Worm (Caenorhabditis elegans): ENCODE results near the gene plpp-1.1.

- TF ChIP-seq nhr-77 (tag; optimal IDR thresholded peaks at IDR 0.05), result no peak
- no peak for TF ChIP-seq snpc-4 (tag; optimal IDR thresholded peaks at IDR 0.05)
Measured at ce11 chrII:3911284-3911683, 16.5 kb downstream of the plpp-1.1 start.
